Fruit fly (Drosophila melanogaster): ENCODE data around the gene CG32147.

- TF ChIP-seq pan (optimal IDR thresholded peaks at IDR 0.05) = no peak
- no peak for TF ChIP-seq psq (optimal IDR thresholded peaks at IDR 0.05)
- no peak for TF ChIP-seq EcR (GFP tag; optimal IDR thresholded peaks at IDR 0.05)
- no peak for TF ChIP-seq usp (GFP tag; optimal IDR thresholded peaks at IDR 0.05)
- TF ChIP-seq Dll (optimal IDR thresholded peaks at IDR 0.05) = no peak
Measured at dm6 chr3L:15108948-15109347, 34.9 kb downstream of the CG32147 start.

Data from whole organism.